Fruit fly (Drosophila melanogaster): ENCODE measurements around the gene Sf3a1.

dm6 chr3R:16960219-16960618, 41.9 kb downstream of the Sf3a1 start:
- TF ChIP-seq CG9948 (tag; optimal IDR thresholded peaks at IDR 0.05) (no peak), rn (GFP tag; IDR thresholded peaks at IDR 0.05) (no peak), CG4496 (GFP tag; IDR thresholded peaks at IDR 0.05) (no peak), CG13204 (GFP tag; optimal IDR thresholded peaks at IDR 0.05) (no peak), CG8159 (tag; optimal IDR thresholded peaks at IDR 0.05) (no peak), CG15710 (tag; optimal IDR thresholded peaks at IDR 0.05) (no peak), CG34367 (tag; optimal IDR thresholded peaks at IDR 0.05) (no peak), CG17806 (tag; optimal IDR thresholded peaks at IDR 0.05) (no peak), EcR (GFP tag; optimal IDR thresholded peaks at IDR 0.05) (no peak)

Measured in whole organism, pupa.